Fruit fly (Drosophila melanogaster) whole organism, embryonic: ENCODE measurements around the gene CG7611.
A peak's percentile ranks its signal among the peaks of the same experiment; 100 is the strongest.

Experiments used
- CG10147 ChIP-seq: fragments of 200-800 bp; sonication (Bioruptor generic); optimal IDR thresholded peaks from 2 replicates; lab custom pipeline; 2019; ENCODE audit warnings: missing biosample characterization, mild to moderate bottlenecking, missing genetic modification characterization, moderate library complexity
- CG10565 ChIP-seq: fragments of 200-800 bp; sonication (Bioruptor generic); optimal IDR thresholded peaks from 3 replicates; lab custom pipeline; 2016; ENCODE audit warnings: missing biosample characterization, mild to moderate bottlenecking, missing genetic modification characterization
- CG10654 ChIP-seq: fragments of 200-800 bp; sonication (Bioruptor generic); optimal IDR thresholded peaks from 2 replicates; lab custom pipeline; 2016; ENCODE audit warnings: missing biosample characterization, missing genetic modification characterization
- CG11456 ChIP-seq: fragments of 200-800 bp; sonication (Bioruptor generic); IDR thresholded peaks from 3 replicates; pipeline ENCODE4 v1.3.6; 2022; ENCODE audit warnings: missing biosample characterization, missing genetic modification characterization
- CG11696 ChIP-seq: fragments of 200-800 bp; sonication (Bioruptor generic); IDR thresholded peaks from 2 replicates; pipeline ENCODE4 v1.3.6; 2022; ENCODE audit warnings: missing biosample characterization, missing genetic modification characterization
- CG12071 ChIP-seq: fragments of 200-800 bp; sonication (Bioruptor generic); optimal IDR thresholded peaks from 3 replicates; lab custom pipeline; 2018; ENCODE audit warnings: missing biosample characterization, mild to moderate bottlenecking, missing genetic modification characterization
- CG12391 ChIP-seq: fragments of 200-800 bp; sonication (Bioruptor generic); optimal IDR thresholded peaks from 3 replicates; lab custom pipeline; 2018; ENCODE audit warnings: missing biosample characterization, mild to moderate bottlenecking, missing genetic modification characterization, moderate library complexity
- CG2199 ChIP-seq: fragments of 200-800 bp; sonication (Bioruptor generic); IDR thresholded peaks from 3 replicates; pipeline ENCODE4 v1.3.6; 2022; ENCODE audit warnings: missing biosample characterization, missing genetic modification characterization
- CG31441 ChIP-seq: fragments of 200-800 bp; sonication (Bioruptor generic); IDR thresholded peaks from 2 replicates; pipeline ENCODE4 v1.3.6; 2022; ENCODE audit warnings: missing biosample characterization, missing genetic modification characterization
- CG3163 ChIP-seq: fragments of 200-800 bp; sonication (Bioruptor generic); optimal IDR thresholded peaks from 3 replicates; lab custom pipeline; 2016; ENCODE audit warnings: missing biosample characterization, missing genetic modification characterization
- CG33213 ChIP-seq: fragments of 200-800 bp; sonication (Bioruptor generic); optimal IDR thresholded peaks from 3 replicates; lab custom pipeline; 2016; ENCODE audit warnings: missing biosample characterization, missing genetic modification characterization
- CG3838 ChIP-seq: fragments of 200-800 bp; sonication (Bioruptor generic); optimal IDR thresholded peaks from 3 replicates; lab custom pipeline; 2016; ENCODE audit warnings: missing biosample characterization, missing genetic modification characterization
- CG42726 ChIP-seq: fragments of 200-800 bp; sonication (Bioruptor generic); IDR thresholded peaks from 2 replicates; pipeline ENCODE4 v1.3.6; 2022; ENCODE audit warnings: missing biosample characterization, missing genetic modification characterization; ENCODE audit not compliant: partially characterized antibody
- CG5953 ChIP-seq: fragments of 200-800 bp; sonication (Bioruptor generic); IDR thresholded peaks from 2 replicates; pipeline ENCODE4 v1.3.6; 2022; ENCODE audit warnings: missing biosample characterization, missing genetic modification characterization
- CG6254 ChIP-seq: fragments of 200-800 bp; sonication (Bioruptor generic); optimal IDR thresholded peaks from 3 replicates; lab custom pipeline; 2017; ENCODE audit warnings: mild to moderate bottlenecking, missing biosample characterization, missing genetic modification reagents, missing genetic modification characterization
- CG7928 ChIP-seq: fragments of 200-800 bp; sonication (Bioruptor generic); optimal IDR thresholded peaks from 2 replicates; lab custom pipeline; 2017; ENCODE audit warnings: missing biosample characterization, mild to moderate bottlenecking, missing genetic modification characterization
- CG9797 ChIP-seq: fragments of 200-800 bp; sonication (Bioruptor generic); optimal IDR thresholded peaks from 3 replicates; lab custom pipeline; 2018; ENCODE audit warnings: missing biosample characterization, mild to moderate bottlenecking, missing genetic modification characterization
- Chrac-16 ChIP-seq: fragments of 200-800 bp; sonication (Bioruptor generic); optimal IDR thresholded peaks from 3 replicates; lab custom pipeline; 2016; ENCODE audit warnings: missing biosample characterization, missing genetic modification characterization
- CoRest ChIP-seq: fragments of 200-800 bp; sonication (Bioruptor generic); optimal IDR thresholded peaks from 3 replicates; lab custom pipeline; 2018; ENCODE audit warnings: missing biosample characterization, mild to moderate bottlenecking, missing genetic modification characterization, moderate library complexity
- CrebB ChIP-seq: fragments of 200-800 bp; sonication (Bioruptor generic); optimal IDR thresholded peaks from 3 replicates; lab custom pipeline; 2018; ENCODE audit warnings: missing biosample characterization, mild to moderate bottlenecking, missing genetic modification characterization
- D19A ChIP-seq: fragments of 200-800 bp; optimal IDR thresholded peaks from 3 replicates; lab custom pipeline; 2019; ENCODE audit warnings: missing biosample characterization, mild to moderate bottlenecking, missing genetic modification characterization, moderate library complexity
- Deaf1 ChIP-seq: fragments of 200-800 bp; optimal IDR thresholded peaks from 3 replicates; lab custom pipeline; 2019; ENCODE audit warnings: missing biosample characterization, mild to moderate bottlenecking, missing genetic modification characterization, moderate library complexity
- ERR ChIP-seq: fragments of 200-800 bp; sonication (Bioruptor generic); optimal IDR thresholded peaks from 2 replicates; lab custom pipeline; 2016; ENCODE audit warnings: missing biosample characterization, missing genetic modification characterization
- Ets65A ChIP-seq: fragments of 200-800 bp; sonication (Bioruptor generic); peaks from one replicate; lab custom pipeline; 2016; ENCODE audit warnings: missing biosample characterization, missing genetic modification characterization
- Hsf ChIP-seq: fragments of 200-800 bp; sonication (Bioruptor generic); optimal IDR thresholded peaks from 3 replicates; lab custom pipeline; 2016; ENCODE audit warnings: missing biosample characterization, missing genetic modification characterization
- Kr ChIP-seq: fragments of 200-800 bp; sonication (Bioruptor generic); optimal IDR thresholded peaks from 2 replicates; lab custom pipeline; 2017; ENCODE audit warnings: missing biosample characterization, mild to moderate bottlenecking, missing genetic modification characterization
- Mrtf ChIP-seq: fragments of 200-800 bp; sonication (Bioruptor generic); IDR thresholded peaks from 3 replicates; pipeline ENCODE4 v1.3.6; 2022; ENCODE audit warnings: missing biosample characterization, missing genetic modification characterization
- Oli ChIP-seq: fragments of 200-800 bp; sonication (Bioruptor generic); optimal IDR thresholded peaks from 2 replicates; lab custom pipeline; 2018; ENCODE audit warnings: missing biosample characterization, mild to moderate bottlenecking, missing genetic modification characterization, moderate library complexity
- Poxn ChIP-seq: fragments of 200-800 bp; sonication (Bioruptor generic); IDR thresholded peaks from 2 replicates; pipeline ENCODE4 v1.3.6; 2022; ENCODE audit warnings: missing biosample characterization, missing genetic modification characterization
- Ptx1 ChIP-seq: fragments of 200-800 bp; sonication (Bioruptor generic); IDR thresholded peaks from 2 replicates; pipeline ENCODE4 v1.3.6; 2022; ENCODE audit warnings: missing biosample characterization, missing genetic modification characterization
- Ssrp ChIP-seq: fragments of 200-800 bp; sonication (Bioruptor generic); optimal IDR thresholded peaks from 2 replicates; lab custom pipeline; 2018; ENCODE audit warnings: missing biosample characterization, mild to moderate bottlenecking, missing genetic modification characterization, moderate library complexity
- Taf1 ChIP-seq: fragments of 200-800 bp; sonication (Bioruptor generic); IDR thresholded peaks from 2 replicates; pipeline ENCODE4 v1.3.6; 2022; ENCODE audit warnings: missing biosample characterization, missing genetic modification characterization
- bsh ChIP-seq, 2 experiments: fragments of 200-800 bp; sonication (Bioruptor generic); optimal IDR thresholded peaks; 2 replicates each; lab custom pipeline; 2017 to 2018; ENCODE audit warnings: mild to moderate bottlenecking in 2 of 2, missing biosample characterization in 2 of 2, missing genetic modification characterization in 2 of 2, moderate library complexity in 1 of 2
- ci ChIP-seq: fragments of 200-800 bp; sonication (Bioruptor generic); IDR thresholded peaks from 3 replicates; pipeline ENCODE4 v1.3.6; 2022; ENCODE audit warnings: missing biosample characterization, missing genetic modification characterization
- crol ChIP-seq: fragments of 200-800 bp; sonication (Bioruptor generic); IDR thresholded peaks from 2 replicates; pipeline ENCODE4 v1.3.6; 2022; ENCODE audit warnings: missing biosample characterization, missing genetic modification characterization
- crp ChIP-seq, 2 experiments: fragments of 200-800 bp; sonication (Bioruptor generic); optimal IDR thresholded peaks; 2 replicates in 1 of 2; 3 replicates in 1 of 2; lab custom pipeline; 2017; ENCODE audit warnings: missing biosample characterization in 2 of 2, missing genetic modification characterization in 2 of 2, mild to moderate bottlenecking in 1 of 2, moderate library complexity in 1 of 2
- danr ChIP-seq: fragments of 200-800 bp; sonication (Bioruptor generic); IDR thresholded peaks from 2 replicates; pipeline ENCODE4 v1.3.6; 2022; ENCODE audit warnings: missing biosample characterization, missing genetic modification characterization
- dmrt99B ChIP-seq: fragments of 200-800 bp; sonication (Bioruptor generic); optimal IDR thresholded peaks from 2 replicates; lab custom pipeline; 2018; ENCODE audit warnings: missing biosample characterization, mild to moderate bottlenecking, missing genetic modification characterization, moderate library complexity
- dysf ChIP-seq: fragments of 200-800 bp; sonication (Bioruptor generic); IDR thresholded peaks from 3 replicates; pipeline ENCODE4 v1.3.6; 2022; ENCODE audit warnings: missing biosample characterization, missing genetic modification characterization
- fu2 ChIP-seq: fragments of 200-800 bp; sonication (Bioruptor generic); optimal IDR thresholded peaks from 2 replicates; lab custom pipeline; 2016; ENCODE audit warnings: missing biosample characterization, missing genetic modification characterization
- onecut ChIP-seq: fragments of 200-800 bp; sonication (Bioruptor generic); IDR thresholded peaks from 2 replicates; pipeline ENCODE4 v1.3.6; 2022; ENCODE audit warnings: missing biosample characterization, missing genetic modification characterization
- org-1 ChIP-seq: fragments of 200-800 bp; sonication (Bioruptor generic); optimal IDR thresholded peaks from 2 replicates; lab custom pipeline; 2017; ENCODE audit warnings: missing biosample characterization, missing genetic modification characterization
- row ChIP-seq: fragments of 200-800 bp; sonication (Bioruptor generic); IDR thresholded peaks from 3 replicates; pipeline ENCODE4 v1.3.6; 2022; ENCODE audit warnings: missing biosample characterization, missing genetic modification characterization
- seq ChIP-seq: fragments of 200-800 bp; sonication (Bioruptor generic); IDR thresholded peaks from 2 replicates; pipeline ENCODE4 v1.3.6; 2022; ENCODE audit warnings: missing biosample characterization, missing genetic modification characterization
- stc ChIP-seq: fragments of 200-800 bp; sonication (Bioruptor generic); IDR thresholded peaks from 2 replicates; pipeline ENCODE4 v1.3.6; 2022; ENCODE audit warnings: missing biosample characterization, missing genetic modification characterization
- tll ChIP-seq, 2 experiments: fragments of 200-800 bp in 1 of 2; fragments of >200 bp in 1 of 2; sonication (Bioruptor generic) in 1 of 2; optimal IDR thresholded peaks; 2 replicates each; lab custom pipeline; 2017 to 2019; ENCODE audit warnings: missing biosample characterization in 2 of 2, missing genetic modification characterization in 2 of 2, mild to moderate bottlenecking in 1 of 2, moderate library complexity in 1 of 2
- vvl ChIP-seq: fragments of 200-800 bp; sonication (Bioruptor generic); IDR thresholded peaks from 2 replicates; pipeline ENCODE4 v1.3.6; 2022; ENCODE audit warnings: missing biosample characterization, missing genetic modification characterization
- z ChIP-seq: fragments of 200-800 bp; sonication (Bioruptor generic); IDR thresholded peaks from 3 replicates; pipeline ENCODE4 v1.3.6; 2022; ENCODE audit warnings: missing biosample characterization, missing genetic modification characterization
- zen ChIP-seq: fragments of 200-800 bp; sonication (Bioruptor generic); optimal IDR thresholded peaks from 3 replicates; lab custom pipeline; 2018; ENCODE audit warnings: missing biosample characterization, mild to moderate bottlenecking, missing genetic modification characterization, moderate library complexity

Gene CG7611

DNA sequence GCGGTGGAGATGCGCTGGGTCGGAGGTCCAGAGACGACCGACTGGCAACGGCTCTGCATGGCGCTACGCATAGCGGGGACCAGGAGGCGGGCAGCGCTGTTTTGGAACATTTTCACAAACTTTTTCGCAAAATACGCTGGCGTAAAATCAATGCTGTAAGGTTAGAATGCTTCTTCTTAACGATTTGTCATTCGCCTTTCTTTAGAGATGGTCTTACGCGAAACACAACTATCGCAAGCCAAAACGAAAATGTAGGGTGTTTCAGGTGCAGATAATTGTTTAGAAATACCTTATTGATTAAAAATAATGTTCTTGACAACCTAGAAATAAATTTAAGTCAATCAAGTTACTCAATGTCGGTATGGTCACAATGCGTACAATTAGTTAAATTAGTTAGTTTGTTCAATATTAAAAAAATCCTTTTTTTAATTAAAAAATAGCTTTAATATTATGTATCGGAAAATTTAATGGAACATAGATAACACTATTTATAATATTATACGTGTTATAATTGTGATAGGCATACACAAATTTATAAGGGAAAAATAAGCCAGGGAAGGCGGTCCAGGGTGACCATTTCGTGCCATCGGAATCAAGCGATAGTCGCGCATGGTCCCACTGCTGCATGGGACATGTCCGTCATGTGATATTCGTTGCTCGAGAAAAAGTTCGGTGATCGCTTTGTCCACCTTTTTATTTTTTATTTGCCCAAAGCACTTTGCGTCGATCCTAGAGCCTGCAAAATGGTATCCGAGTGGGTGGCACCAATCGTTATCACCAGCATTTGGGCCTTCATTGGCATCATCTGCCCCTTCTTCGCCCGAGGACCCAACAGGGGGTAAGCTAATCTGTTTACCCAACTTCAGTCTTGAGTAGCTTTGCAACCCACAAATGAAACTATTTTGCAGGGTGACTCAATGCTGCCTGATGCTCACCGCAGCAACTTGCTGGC is 16.5 kb downstream of the CG7611 start, which contains the start of the genes COX8 and VhaM9.7-b (continued):
- TF ChIP-seq CG6254 (GFP tag; lab: Kevin White, UChicago) (peak; percentile 99), Kr (no peak), row (GFP tag; lab: Robert Waterston, UW) (peak; percentile 91), CG42726 (GFP tag; lab: Robert Waterston, UW) (peak; percentile 79), CG33213 (peak; percentile 38), crol (GFP tag; lab: Robert Waterston, UW) (no peak), crp (GFP tag; optimal IDR thresholded peaks at IDR 0.05; lab: Kevin White, UChicago) (peak in 1 of 2 experiments; percentile 58), fu2 (GFP tag; lab: Kevin White, UChicago) (peak; percentile 2), CG11456 (GFP tag; lab: Robert Waterston, UW) (no peak; the same call in 2 of the 3 replicates), Taf1 (GFP tag; lab: Robert Waterston, UW) (peak; percentile 62; the same call in 1 of the 2 replicates), Poxn (GFP tag; lab: Robert Waterston, UW) (no peak; the same call in 1 of the 2 replicates), CG10147 (GFP tag; lab: Kevin White, UChicago) (no peak), dmrt99B (tag; lab: Kevin White, UChicago) (no peak), vvl (GFP tag; lab: Robert Waterston, UW) (no peak; the same call in 1 of the 2 replicates), Ets65A (GFP tag; lab: Kevin White, UChicago) (peak; percentile 96), CG12071 (GFP tag; lab: Kevin White, UChicago) (no peak), dysf (GFP tag; lab: Robert Waterston, UW) (0 out of 3 replicates have a peak, but pooled peaks have one; percentile 57), CG5953 (GFP tag; lab: Robert Waterston, UW) (no peak), CG3838 (peak; percentile 13), CG10654 (peak; percentile 48), seq (no peak), CrebB (tag; lab: Kevin White, UChicago) (no peak), CoRest (tag; lab: Kevin White, UChicago) (no peak), Mrtf (no peak), Deaf1 (no peak), Ptx1 (GFP tag; lab: Robert Waterston, UW) (no peak), ERR (no peak), org-1 (GFP tag; lab: Kevin White, UChicago) (no peak), CG3163 (GFP tag; lab: Kevin White, UChicago) (peak; percentile 20), CG11696 (GFP tag; lab: Robert Waterston, UW) (no peak), CG2199 (GFP tag; lab: Robert Waterston, UW) (peak; percentile 57; the same call in 1 of the 3 replicates), danr (no peak), Ssrp (tag; lab: Kevin White, UChicago) (peak; percentile 71), D19A (no peak), Hsf (GFP tag; lab: Kevin White, UChicago) (peak; percentile 77), CG31441 (no peak), z (GFP tag; lab: Robert Waterston, UW) (no peak), CG7928 (peak; percentile 25), zen (tag; lab: Kevin White, UChicago) (peak; percentile 55), ci (GFP tag; lab: Robert Waterston, UW) (peak; percentile 63), bsh (GFP tag; optimal IDR thresholded peaks at IDR 0.05; lab: Kevin White, UChicago) (no peak), Chrac-16 (GFP tag; lab: Kevin White, UChicago) (peak; percentile 55), CG9797 (peak; percentile 86), onecut (GFP tag; lab: Robert Waterston, UW) (peak; percentile 82), stc (GFP tag; lab: Robert Waterston, UW) (no peak; the same call in 1 of the 2 replicates), tll (GFP tag; optimal IDR thresholded peaks at IDR 0.05; lab: Kevin White, UChicago) (no peak), CG12391 (tag; lab: Kevin White, UChicago) (no peak), Oli (tag; lab: Kevin White, UChicago) (no peak), CG10565 (GFP tag; lab: Kevin White, UChicago) (no peak)
